Fruit fly (Drosophila melanogaster) whole organism: ENCODE data around the gene CG8671.

Experiments
- CG8478 ChIP-seq: fragments of >200 bp; optimal IDR thresholded peaks from 2 replicates; lab custom pipeline; 2018; ENCODE audit warnings: inconsistent platforms
- Dll ChIP-seq: fragments of >200 bp; optimal IDR thresholded peaks from 2 replicates; lab custom pipeline; 2017
- EcR ChIP-seq, 2 experiments: fragments of >200 bp; optimal IDR thresholded peaks; 2 replicates each; lab custom pipeline; 2017; ENCODE audit warnings: missing biosample characterization in 2 of 2, missing genetic modification characterization in 2 of 2, missing genetic modification reagents in 2 of 2
- pan ChIP-seq: fragments of >200 bp; optimal IDR thresholded peaks from 2 replicates; lab custom pipeline; 2017
- psq ChIP-seq: fragments of >200 bp; optimal IDR thresholded peaks from 2 replicates; lab custom pipeline; 2017
- usp ChIP-seq: fragments of >200 bp; optimal IDR thresholded peaks from 2 replicates; lab custom pipeline; 2017; ENCODE audit warnings: missing biosample characterization, missing genetic modification characterization, mixed read lengths

The CG8671 gene

dm6 chr2L:21262832-21263231 lies at the start of gene CG8671:
Gene CG8671, plus strand, starts transcription at chr2L:21262956.
- TF ChIP-seq CG8478 (lab: Kevin White, UChicago) (no peak), pan (lab: Kevin White, UChicago) (no peak), psq (no peak), EcR (GFP tag; optimal IDR thresholded peaks at IDR 0.05; lab: Kevin White, UChicago) (no peak), Dll (lab: Kevin White, UChicago) (no peak), usp (GFP tag; lab: Kevin White, UChicago) (no peak)

- TF ChIP-seq usp (GFP tag; lab: Kevin White, UChicago) (no peak), EcR (GFP tag; optimal IDR thresholded peaks at IDR 0.05; lab: Kevin White, UChicago) (no peak), CG8478 (lab: Kevin White, UChicago) (no peak), pan (lab: Kevin White, UChicago) (no peak), psq (no peak), Dll (lab: Kevin White, UChicago) (no peak)
These were observed 47.8 kb upstream of the CG8671 start for dm6 chr2L:21214961-21215362.

- TF ChIP-seq usp (GFP tag; lab: Kevin White, UChicago) (no peak), psq (no peak), CG8478 (lab: Kevin White, UChicago) (no peak), Dll (lab: Kevin White, UChicago) (no peak), EcR (GFP tag; optimal IDR thresholded peaks at IDR 0.05; lab: Kevin White, UChicago) (no peak), pan (lab: Kevin White, UChicago) (no peak)
These were observed 44.4 kb upstream of the CG8671 start, which contains the start of gene CG8679 for dm6 chr2L:21218240-21218911. Gene CG8679, minus strand, starts transcription at chr2L:21218544.

dm6 chr2L:21218912-21219246 lies 43.9 kb upstream of the CG8671 start:
- TF ChIP-seq pan (lab: Kevin White, UChicago) (no peak), Dll (lab: Kevin White, UChicago) (no peak), CG8478 (lab: Kevin White, UChicago) (no peak), EcR (GFP tag; optimal IDR thresholded peaks at IDR 0.05; lab: Kevin White, UChicago) (no peak), usp (GFP tag; lab: Kevin White, UChicago) (no peak), psq (no peak)

- no peak for TF ChIP-seq usp (GFP tag; lab: Kevin White, UChicago)
- TF ChIP-seq pan (lab: Kevin White, UChicago), result no peak
- no peak for TF ChIP-seq EcR (GFP tag; optimal IDR thresholded peaks at IDR 0.05; lab: Kevin White, UChicago)
- TF ChIP-seq Dll (lab: Kevin White, UChicago), result no peak
- TF ChIP-seq CG8478 (lab: Kevin White, UChicago), result no peak
- TF ChIP-seq psq, result no peak
These were observed 43.1 kb upstream of the CG8671 start for dm6 chr2L:21219640-21220085.

dm6 chr2L:21220396-21220795 lies 42.4 kb upstream of the CG8671 start, which contains the start of gene Atg18b:
Gene Atg18b, minus strand, starts transcription at chr2L:21220572.
- TF ChIP-seq Dll (lab: Kevin White, UChicago), result no peak
- TF ChIP-seq usp (GFP tag; lab: Kevin White, UChicago), result no peak
- no peak for TF ChIP-seq EcR (GFP tag; optimal IDR thresholded peaks at IDR 0.05; lab: Kevin White, UChicago)
- TF ChIP-seq psq, result no peak

- no peak for TF ChIP-seq CG8478 (lab: Kevin White, UChicago)
- no peak for TF ChIP-seq usp (GFP tag; lab: Kevin White, UChicago)
- no peak for TF ChIP-seq psq
- no peak for TF ChIP-seq EcR (GFP tag; optimal IDR thresholded peaks at IDR 0.05; lab: Kevin White, UChicago)
- TF ChIP-seq pan (lab: Kevin White, UChicago), result no peak
- no peak for TF ChIP-seq Dll (lab: Kevin White, UChicago)
These were observed 41.6 kb upstream of the CG8671 start, which contains the start of gene CG8677 for dm6 chr2L:21221114-21221578. Gene CG8677, plus strand, starts transcription at chr2L:21221312.

dm6 chr2L:21221778-21222177 lies 41.0 kb upstream of the CG8671 start:
- TF ChIP-seq usp (GFP tag; lab: Kevin White, UChicago) (no peak), Dll (lab: Kevin White, UChicago) (no peak), psq (no peak), pan (lab: Kevin White, UChicago) (no peak), EcR (GFP tag; optimal IDR thresholded peaks at IDR 0.05; lab: Kevin White, UChicago) (no peak), CG8478 (lab: Kevin White, UChicago) (no peak)

- TF ChIP-seq pan (lab: Kevin White, UChicago), result no peak
- no peak for TF ChIP-seq usp (GFP tag; lab: Kevin White, UChicago)
- TF ChIP-seq psq, result no peak
- no peak for TF ChIP-seq CG8478 (lab: Kevin White, UChicago)
- no peak for TF ChIP-seq Dll (lab: Kevin White, UChicago)
- TF ChIP-seq EcR (GFP tag; optimal IDR thresholded peaks at IDR 0.05; lab: Kevin White, UChicago), result no peak
These were observed 29.3 kb upstream of the CG8671 start for dm6 chr2L:21233430-21233829.

dm6 chr2L:21234388-21234984 lies 28.3 kb upstream of the CG8671 start:
- TF ChIP-seq pan (lab: Kevin White, UChicago) (no peak), CG8478 (lab: Kevin White, UChicago) (no peak), psq (no peak), Dll (lab: Kevin White, UChicago) (no peak), usp (GFP tag; lab: Kevin White, UChicago) (no peak), EcR (GFP tag; optimal IDR thresholded peaks at IDR 0.05; lab: Kevin White, UChicago) (no peak)

- TF ChIP-seq pan (lab: Kevin White, UChicago) (no peak), psq (no peak), usp (GFP tag; lab: Kevin White, UChicago) (no peak), Dll (lab: Kevin White, UChicago) (no peak), EcR (GFP tag; optimal IDR thresholded peaks at IDR 0.05; lab: Kevin White, UChicago) (no peak), CG8478 (lab: Kevin White, UChicago) (no peak)
These were observed 27.3 kb upstream of the CG8671 start for dm6 chr2L:21235463-21235862.
